Fruit fly (Drosophila melanogaster) whole organism, embryonic: ENCODE data around the gene PGRP-SD.

Experiments used
- Atf-2 ChIP-seq: fragments of 200-800 bp; sonication (Bioruptor generic); optimal IDR thresholded peaks from 2 replicates; lab custom pipeline; 2016; ENCODE audit warnings: missing biosample characterization, missing genetic modification characterization
- Bgb ChIP-seq: fragments of 200-800 bp; sonication (Bioruptor generic); IDR thresholded peaks from 2 replicates; pipeline ENCODE4 v1.3.6; 2022; ENCODE audit warnings: missing biosample characterization, missing genetic modification characterization; ENCODE audit not compliant: partially characterized antibody
- Blimp-1 ChIP-seq: fragments of 200-800 bp; sonication (Bioruptor generic); optimal IDR thresholded peaks from 3 replicates; lab custom pipeline; 2018; ENCODE audit warnings: missing biosample characterization, missing genetic modification characterization, mild to moderate bottlenecking, moderate library complexity, missing genetic modification reagents
- CG10209 ChIP-seq: fragments of 200-800 bp; sonication (Bioruptor generic); optimal IDR thresholded peaks from 3 replicates; lab custom pipeline; 2017; ENCODE audit warnings: missing biosample characterization, mild to moderate bottlenecking, missing genetic modification characterization, missing genetic modification reagents
- CG12769 ChIP-seq: fragments of 200-800 bp; sonication (Bioruptor generic); optimal IDR thresholded peaks from 2 replicates; lab custom pipeline; 2019; ENCODE audit warnings: missing biosample characterization, mild to moderate bottlenecking, missing genetic modification characterization, moderate library complexity
- CG13775 ChIP-seq: fragments of 200-800 bp; sonication (Bioruptor generic); optimal IDR thresholded peaks from 3 replicates; lab custom pipeline; 2017; ENCODE audit warnings: missing biosample characterization, mild to moderate bottlenecking, missing genetic modification characterization
- CG15269 ChIP-seq: fragments of 200-800 bp; sonication (Bioruptor generic); optimal IDR thresholded peaks from 2 replicates; lab custom pipeline; 2018; ENCODE audit warnings: missing biosample characterization, mild to moderate bottlenecking, missing genetic modification characterization, moderate library complexity
- CG17186 ChIP-seq: fragments of 200-800 bp; sonication (Bioruptor generic); optimal IDR thresholded peaks from 3 replicates; lab custom pipeline; 2017; ENCODE audit warnings: missing biosample characterization, missing genetic modification reagents, missing genetic modification characterization
- CG17328 ChIP-seq: fragments of 200-800 bp; sonication (Bioruptor generic); IDR thresholded peaks from 2 replicates; pipeline ENCODE4 v1.3.6; 2022; ENCODE audit warnings: missing biosample characterization, missing genetic modification characterization
- CG2202 ChIP-seq: fragments of 200-800 bp; sonication (Bioruptor generic); optimal IDR thresholded peaks from 2 replicates; lab custom pipeline; 2018; ENCODE audit warnings: missing biosample characterization, mild to moderate bottlenecking, missing genetic modification characterization
- CG32772 ChIP-seq: fragments of 200-800 bp; sonication (Bioruptor generic); IDR thresholded peaks from 2 replicates; pipeline ENCODE4 v1.3.6; 2022; ENCODE audit warnings: missing biosample characterization, missing genetic modification characterization
- CG4854 ChIP-seq: fragments of 200-800 bp; sonication (Bioruptor generic); optimal IDR thresholded peaks from 2 replicates; lab custom pipeline; 2016; ENCODE audit warnings: missing biosample characterization, missing genetic modification characterization, inconsistent platforms
- CG6254 ChIP-seq: fragments of 200-800 bp; sonication (Bioruptor generic); optimal IDR thresholded peaks from 3 replicates; lab custom pipeline; 2017; ENCODE audit warnings: mild to moderate bottlenecking, missing biosample characterization, missing genetic modification reagents, missing genetic modification characterization
- CG6791 ChIP-seq: fragments of 200-800 bp; sonication (Bioruptor generic); IDR thresholded peaks from 3 replicates; pipeline ENCODE4 v1.3.6; 2022; ENCODE audit warnings: missing biosample characterization, missing genetic modification characterization; ENCODE audit not compliant: partially characterized antibody
- CG7928 ChIP-seq: fragments of 200-800 bp; sonication (Bioruptor generic); optimal IDR thresholded peaks from 2 replicates; lab custom pipeline; 2017; ENCODE audit warnings: missing biosample characterization, mild to moderate bottlenecking, missing genetic modification characterization
- CG7963 ChIP-seq: fragments of 200-800 bp; sonication (Bioruptor generic); IDR thresholded peaks from 3 replicates; pipeline ENCODE4 v1.3.6; 2022; ENCODE audit warnings: missing biosample characterization, missing genetic modification characterization; ENCODE audit not compliant: partially characterized antibody
- CG8089 ChIP-seq: fragments of 200-800 bp; sonication (Bioruptor generic); optimal IDR thresholded peaks from 3 replicates; lab custom pipeline; 2016; ENCODE audit warnings: missing biosample characterization, missing genetic modification characterization
- D19A ChIP-seq: fragments of 200-800 bp; optimal IDR thresholded peaks from 3 replicates; lab custom pipeline; 2019; ENCODE audit warnings: missing biosample characterization, mild to moderate bottlenecking, missing genetic modification characterization, moderate library complexity
- Dad ChIP-seq: fragments of 200-800 bp; sonication (Bioruptor generic); optimal IDR thresholded peaks from 3 replicates; lab custom pipeline; 2016; ENCODE audit warnings: missing biosample characterization, missing genetic modification characterization
- Dp ChIP-seq: fragments of 200-800 bp; sonication (Bioruptor generic); optimal IDR thresholded peaks from 2 replicates; lab custom pipeline; 2018; ENCODE audit warnings: missing biosample characterization, mild to moderate bottlenecking, missing genetic modification characterization, moderate library complexity
- Ets65A ChIP-seq: fragments of 200-800 bp; sonication (Bioruptor generic); peaks from one replicate; lab custom pipeline; 2016; ENCODE audit warnings: missing biosample characterization, missing genetic modification characterization
- Jarid2 ChIP-seq: fragments of 200-800 bp; sonication (Bioruptor generic); optimal IDR thresholded peaks from 3 replicates; lab custom pipeline; 2017; ENCODE audit warnings: mild to moderate bottlenecking, missing biosample characterization, missing genetic modification reagents, missing genetic modification characterization
- Sry-δ ChIP-seq: fragments of 200-800 bp; sonication (Bioruptor generic); optimal IDR thresholded peaks from 2 replicates; lab custom pipeline; 2016; ENCODE audit warnings: missing biosample characterization, missing genetic modification characterization
- amos ChIP-seq: fragments of 200-800 bp; sonication (Bioruptor generic); IDR thresholded peaks from 2 replicates; pipeline ENCODE4 v1.3.6; 2022; ENCODE audit warnings: missing biosample characterization, missing genetic modification characterization; ENCODE audit not compliant: partially characterized antibody
- ato ChIP-seq: fragments of 200-800 bp; sonication (Bioruptor generic); IDR thresholded peaks from 2 replicates; pipeline ENCODE4 v1.3.6; 2022; ENCODE audit warnings: missing biosample characterization, missing genetic modification characterization; ENCODE audit not compliant: partially characterized antibody
- bcd ChIP-seq: fragments of 200-800 bp; sonication (Bioruptor generic); optimal IDR thresholded peaks from 2 replicates; lab custom pipeline; 2017; ENCODE audit warnings: missing biosample characterization, mild to moderate bottlenecking, missing genetic modification characterization
- cas ChIP-seq: fragments of 200-800 bp; sonication (Bioruptor generic); IDR thresholded peaks from 2 replicates; pipeline ENCODE4 v1.3.6; 2022; ENCODE audit warnings: missing biosample characterization, missing genetic modification characterization
- gro ChIP-seq: fragments of 200-800 bp; sonication (Bioruptor generic); optimal IDR thresholded peaks from 2 replicates; lab custom pipeline; 2016; ENCODE audit warnings: missing biosample characterization, missing genetic modification characterization
- jigr1 ChIP-seq: fragments of 200-800 bp; sonication (Bioruptor generic); IDR thresholded peaks from 3 replicates; pipeline ENCODE4 v1.3.6; 2022; ENCODE audit warnings: missing biosample characterization, missing genetic modification characterization
- lab ChIP-seq: fragments of 200-800 bp; sonication (Bioruptor generic); optimal IDR thresholded peaks from 3 replicates; lab custom pipeline; 2017; ENCODE audit warnings: missing biosample characterization, missing genetic modification characterization, mild to moderate bottlenecking, moderate library complexity, missing genetic modification reagents
- nom ChIP-seq: fragments of 200-800 bp; sonication (Bioruptor generic); optimal IDR thresholded peaks from 2 replicates; lab custom pipeline; 2017; ENCODE audit warnings: missing biosample characterization, missing genetic modification characterization, mild to moderate bottlenecking, moderate library complexity, missing genetic modification reagents
- onecut ChIP-seq: fragments of 200-800 bp; sonication (Bioruptor generic); IDR thresholded peaks from 2 replicates; pipeline ENCODE4 v1.3.6; 2022; ENCODE audit warnings: missing biosample characterization, missing genetic modification characterization
- sens ChIP-seq: fragments of 200-800 bp; sonication (Bioruptor generic); peaks from one replicate; lab custom pipeline; 2016; ENCODE audit warnings: missing biosample characterization, missing genetic modification characterization
- stwl ChIP-seq: fragments of 200-800 bp; sonication (Bioruptor generic); optimal IDR thresholded peaks from 3 replicates; lab custom pipeline; 2018; ENCODE audit warnings: missing biosample characterization, mild to moderate bottlenecking, missing genetic modification characterization, moderate library complexity
- tup ChIP-seq: fragments of 200-800 bp; sonication (Bioruptor generic); optimal IDR thresholded peaks from 2 replicates; lab custom pipeline; 2016; ENCODE audit warnings: missing biosample characterization, mild to moderate bottlenecking, missing genetic modification characterization, moderate library complexity
- yki ChIP-seq: fragments of >200 bp; optimal IDR thresholded peaks from 3 replicates; lab custom pipeline; 2018

PGRP-SD gene

dm6 chr3L:7604863-7605262 is 46.1 kb upstream of the PGRP-SD start (continued):
- TF ChIP-seq ato (0 out of 2 replicates have a peak, but pooled peaks have one; percentile 6), stwl (peak; percentile 29), CG10209 (GFP tag; lab: Kevin White, UChicago) (no peak), CG7928 (GFP tag; lab: Kevin White, UChicago) (peak; percentile 29), CG7963 (GFP tag; lab: Robert Waterston, UW) (0 out of 3 replicates have a peak, but pooled peaks have one; percentile 41), Ets65A (GFP tag; lab: Kevin White, UChicago) (peak; percentile 25), amos (GFP tag; lab: Robert Waterston, UW) (0 out of 2 replicates have a peak, but pooled peaks have one; percentile 14), CG32772 (GFP tag; lab: Robert Waterston, UW) (no peak), Jarid2 (GFP tag; lab: Kevin White, UChicago) (peak; percentile 79), lab (GFP tag; lab: Kevin White, UChicago) (no peak), onecut (GFP tag; lab: Robert Waterston, UW) (no peak), Sry-δ (GFP tag; lab: Kevin White, UChicago) (no peak), CG6791 (GFP tag; lab: Robert Waterston, UW) (no peak), Blimp-1 (GFP tag; lab: Kevin White, UChicago) (peak; percentile 18), CG13775 (GFP tag; lab: Kevin White, UChicago) (no peak), Atf-2 (GFP tag; lab: Kevin White, UChicago) (no peak), CG17328 (GFP tag; lab: Robert Waterston, UW) (no peak), jigr1 (GFP tag; lab: Robert Waterston, UW) (no peak), cas (GFP tag; lab: Robert Waterston, UW) (no peak), CG6254 (GFP tag; lab: Kevin White, UChicago) (no peak), CG17186 (no peak)
- TF ChIP-seq, all 482 proteins: peak for 19

dm6 chr3L:7606336-7607001 is 44.5 kb upstream of the PGRP-SD start:
- TF ChIP-seq sens (GFP tag; lab: Kevin White, UChicago) (peak; percentile 55), nom (GFP tag; lab: Kevin White, UChicago) (peak; percentile 58), CG8089 (no peak)
- TF ChIP-seq, all 482 proteins: peak for 2

DNA sequence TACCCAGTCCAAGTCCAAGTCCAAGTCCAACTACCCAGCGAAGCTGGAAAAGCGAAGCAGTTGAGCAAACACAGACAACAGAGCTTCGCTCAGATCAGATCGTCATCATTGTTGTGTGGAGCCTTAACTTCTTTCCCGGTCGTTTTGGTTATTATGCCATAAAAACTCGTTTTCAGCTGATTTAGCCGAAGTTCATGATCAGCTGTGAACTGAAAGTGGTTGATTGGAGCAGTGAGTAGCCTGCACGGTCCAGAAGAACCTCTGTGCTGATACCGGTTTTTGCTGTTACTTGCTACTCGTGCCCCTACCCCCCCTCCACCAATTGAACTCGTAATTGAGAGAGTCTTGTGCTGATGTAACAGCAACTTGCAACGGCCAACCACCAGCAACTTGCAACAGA is 40.5 kb upstream of the PGRP-SD start:
- TF ChIP-seq CG12769 = peak; percentile 26
- peak; percentile 80 for TF ChIP-seq Ets65A (GFP tag; lab: Kevin White, UChicago)
- no peak for TF ChIP-seq yki (lab: Kevin White, UChicago)
- no peak for TF ChIP-seq gro (GFP tag; lab: Kevin White, UChicago)
- no peak for TF ChIP-seq bcd (GFP tag; lab: Kevin White, UChicago)
- no peak for TF ChIP-seq CG2202 (tag; lab: Kevin White, UChicago)
- no peak for TF ChIP-seq CG4854 (GFP tag; lab: Kevin White, UChicago)
- no peak for TF ChIP-seq Dp (GFP tag; lab: Kevin White, UChicago)
- TF ChIP-seq Bgb (GFP tag; lab: Robert Waterston, UW) = no peak
- TF ChIP-seq Blimp-1 (GFP tag; lab: Kevin White, UChicago) = peak; percentile 39
- TF ChIP-seq Dad (GFP tag; lab: Kevin White, UChicago) = no peak
- TF ChIP-seq D19A (tag; lab: Kevin White, UChicago) = no peak
- no peak for TF ChIP-seq tup (GFP tag; lab: Kevin White, UChicago)
- TF ChIP-seq CG15269 (tag; lab: Kevin White, UChicago) = no peak
- TF ChIP-seq, all 482 proteins: peak for 3
